Worm (Caenorhabditis elegans) whole organism, L4/young adult: ENCODE data around the gene nas-4.

Source experiments
- W03F9.2 ChIP-seq: fragments of 150-350 bp; optimal IDR thresholded peaks from 2 replicates; lab custom pipeline; 2014; ENCODE audit warnings: missing biosample characterization, missing genetic modification characterization
- dao-5 ChIP-seq: sonication (generic microtip); optimal IDR thresholded peaks from 2 replicates; lab custom pipeline; 2016; ENCODE audit warnings: missing genotype, missing genetic modification characterization, moderate library complexity, missing compliant biosample characterization
- him-1 ChIP-seq: sonication (generic microtip); optimal IDR thresholded peaks from 2 replicates; lab custom pipeline; 2016; ENCODE audit warnings: missing genotype, missing genetic modification reagents, missing genetic modification characterization, missing compliant biosample characterization

ce11 chrIII:6462610-6463009 is 47.2 kb upstream of the nas-4 start, which contains the start of gene T26A5.8:
- TF ChIP-seq him-1 (tag; lab: Kevin White, UChicago): no peak
- TF ChIP-seq W03F9.2 (tag; lab: Kevin White, UChicago): no peak
- no peak for TF ChIP-seq dao-5 (tag; lab: Kevin White, UChicago)
